Worm (Caenorhabditis elegans): ENCODE measurements around the gene K03B4.2.

K03B4.2 gene

ce11 chrV:4648527-4648926 lies 39.3 kb upstream of the K03B4.2 start, which contains the start of gene F41F3.8:
Gene F41F3.8 (plus strand): TSS chrV:4648827.
- no peak for TF ChIP-seq aptf-2 (GFP tag; conservative IDR thresholded peaks at IDR 0.05)
- no peak for TF ChIP-seq ceh-91 (GFP tag; IDR thresholded peaks at IDR 0.05)
- TF ChIP-seq Y56A3A.18 (GFP tag; IDR thresholded peaks at IDR 0.05) = no peak
- no peak for TF ChIP-seq lir-1 (GFP tag; conservative IDR thresholded peaks at IDR 0.05)
- no peak for TF ChIP-seq egrh-3 (GFP tag; IDR thresholded peaks at IDR 0.05)
- TF ChIP-seq nfya-2 (GFP tag; IDR thresholded peaks at IDR 0.05) = no peak
- no peak for TF ChIP-seq ceh-58 (GFP tag; IDR thresholded peaks at IDR 0.05)
- TF ChIP-seq attf-5 (GFP tag; optimal IDR thresholded peaks at IDR 0.05) = no peak
- TF ChIP-seq B0035.1 (tag; optimal IDR thresholded peaks at IDR 0.05) = no peak
- no peak for TF ChIP-seq ztf-22 (GFP tag; optimal IDR thresholded peaks at IDR 0.05)
- TF ChIP-seq cebp-1 (GFP tag; IDR thresholded peaks at IDR 0.05) = no peak
- no peak for TF ChIP-seq cebp-1 (tag; optimal IDR thresholded peaks at IDR 0.05)
- no peak for TF ChIP-seq snpc-1.3 (tag; optimal IDR thresholded peaks at IDR 0.05; ENCODE audit: insufficient read depth)
- TF ChIP-seq Y79H2A.3 (GFP tag; conservative IDR thresholded peaks at IDR 0.05) = no peak
- no peak for TF ChIP-seq xnd-1 (tag; optimal IDR thresholded peaks at IDR 0.05)
- no peak for TF ChIP-seq gei-17 (GFP tag; optimal IDR thresholded peaks at IDR 0.05)
- no peak for TF ChIP-seq nhr-120 (GFP tag; IDR thresholded peaks at IDR 0.05)
- no peak for TF ChIP-seq repo-1 (tag; optimal IDR thresholded peaks at IDR 0.05)
- TF ChIP-seq madf-8 (GFP tag; conservative IDR thresholded peaks at IDR 0.05) = no peak

ce11 chrV:4649649-4650384 lies 38.0 kb upstream of the K03B4.2 start:
- TF ChIP-seq zfh-2 (GFP tag; conservative IDR thresholded peaks at IDR 0.05) (peak; percentile 57; the same call in 1 of the 2 replicates), mcd-1 (GFP tag; IDR thresholded peaks at IDR 0.05) (0 out of 2 replicates have a peak, but pooled peaks have one; percentile 13), hsf-1 (GFP tag; IDR thresholded peaks at IDR 0.05) (0 out of 2 replicates have a peak, but pooled peaks have one; percentile 7), cebp-2 (GFP tag; IDR thresholded peaks at IDR 0.05) (0 out of 2 replicates have a peak, but pooled peaks have one; percentile 70), tbx-9 (tag; optimal IDR thresholded peaks at IDR 0.05; ENCODE audit: borderline replicate concordance) (no peak), ztf-6 (GFP tag; IDR thresholded peaks at IDR 0.05) (no peak)

DNA sequence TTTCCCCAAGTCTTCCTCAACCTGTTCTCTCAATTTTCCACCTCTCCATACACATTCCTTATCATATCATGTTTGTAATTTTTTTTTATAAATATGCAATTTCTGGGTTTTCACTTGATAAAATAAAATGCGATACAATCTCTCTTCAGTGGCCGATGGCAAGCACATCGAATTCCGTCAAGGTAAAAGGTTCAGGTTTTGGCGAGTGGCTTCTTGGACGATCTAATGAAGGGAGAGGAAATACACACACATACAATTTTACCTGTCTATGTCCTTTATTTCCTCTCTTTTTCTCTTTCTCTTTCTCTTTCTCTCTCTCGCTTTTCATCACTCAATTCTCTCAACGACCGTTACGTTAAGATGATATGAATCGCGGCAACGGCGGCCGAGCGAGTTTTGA lies 36.3 kb upstream of the K03B4.2 start:
- peak; percentile 17 for TF ChIP-seq nhr-80 (tag; optimal IDR thresholded peaks at IDR 0.05)
- no peak for TF ChIP-seq nhr-90 (tag; optimal IDR thresholded peaks at IDR 0.05)
- no peak for TF ChIP-seq F39B2.1 (GFP tag; IDR thresholded peaks at IDR 0.05)
- TF ChIP-seq hlh-26 (GFP tag; conservative IDR thresholded peaks at IDR 0.05) = no peak
- peak; percentile 16 for TF ChIP-seq ztf-26 (tag; optimal IDR thresholded peaks at IDR 0.05)

DNA sequence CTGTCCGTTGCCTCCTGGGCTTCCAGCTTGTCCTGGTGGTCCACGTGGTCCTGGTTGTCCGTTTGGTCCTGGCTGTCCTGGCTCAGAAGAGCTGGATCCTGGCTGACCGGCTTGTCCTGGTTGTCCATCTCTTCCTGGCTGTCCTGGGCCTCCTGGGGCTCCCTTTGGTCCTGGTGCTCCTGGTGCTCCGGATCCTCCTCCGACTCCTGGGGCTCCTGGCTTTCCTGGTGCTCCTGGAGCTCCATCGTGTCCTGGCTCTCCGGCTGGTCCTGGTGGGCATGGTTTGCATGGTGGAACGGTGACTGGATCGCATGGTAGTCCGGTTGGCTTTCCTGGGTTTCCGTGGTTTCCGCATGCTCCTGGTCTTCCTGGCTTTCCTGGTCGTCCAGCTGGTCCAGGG lies 34.7 kb upstream of the K03B4.2 start:
- TF ChIP-seq lin-40 (tag; optimal IDR thresholded peaks at IDR 0.05) (peak; percentile 12), F22D6.2 (tag; optimal IDR thresholded peaks at IDR 0.05) (no peak), madf-8 (GFP tag; conservative IDR thresholded peaks at IDR 0.05) (no peak), aptf-3 (GFP tag; IDR thresholded peaks at IDR 0.05) (no peak), zfh-2 (GFP tag; conservative IDR thresholded peaks at IDR 0.05) (peak; percentile 94), madf-3 (GFP tag; IDR thresholded peaks at IDR 0.05) (no peak), hlh-12 (tag; optimal IDR thresholded peaks at IDR 0.05) (no peak), dox-1 (GFP tag; IDR thresholded peaks at IDR 0.05) (0 out of 2 replicates have a peak, but pooled peaks have one; percentile 41), ztf-26 (tag; optimal IDR thresholded peaks at IDR 0.05) (peak; percentile 31), F39B2.1 (GFP tag; IDR thresholded peaks at IDR 0.05) (no peak), ceh-58 (GFP tag; IDR thresholded peaks at IDR 0.05) (no peak), ztf-25 (GFP tag; IDR thresholded peaks at IDR 0.05) (no peak), repo-1 (tag; optimal IDR thresholded peaks at IDR 0.05) (no peak), egrh-3 (GFP tag; IDR thresholded peaks at IDR 0.05) (peak; percentile 94), attf-3 (GFP tag; conservative IDR thresholded peaks at IDR 0.05) (no peak), B0019.2 (GFP tag; conservative IDR thresholded peaks at IDR 0.05) (no peak)
